Worm (Caenorhabditis elegans) whole organism, L3 larva: Measurements from ENCODE around the gene smut-1.

Source experiments
- ZK546.5 ChIP-seq: sonication (generic microtip); optimal IDR thresholded peaks from 2 replicates; lab custom pipeline; 2017; ENCODE audit warnings: missing biosample characterization, missing genetic modification characterization
- aly-2 ChIP-seq: fragments of 150-350 bp; optimal IDR thresholded peaks from 2 replicates; lab custom pipeline; 2014; ENCODE audit warnings: missing biosample characterization, missing genetic modification characterization
- ceh-9 ChIP-seq: sonication (generic microtip); optimal IDR thresholded peaks from 2 replicates; lab custom pipeline; 2018; ENCODE audit warnings: missing biosample characterization, missing genetic modification characterization
- egl-27 ChIP-seq: sonication (generic microtip); optimal IDR thresholded peaks from 4 replicates; lab custom pipeline; 2017; ENCODE audit warnings: missing biosample characterization, missing genetic modification reagents, missing genetic modification characterization
- elt-1 ChIP-seq: fragments of 150-350 bp; optimal IDR thresholded peaks from 2 replicates; lab custom pipeline; 2014; ENCODE audit warnings: missing biosample characterization, missing genetic modification characterization
- elt-3 ChIP-seq, 3 experiments: fragments of 150-350 bp in 1 of 3; sonication (generic microtip) in 2 of 3; optimal IDR thresholded peaks; 2 replicates in 2 of 3; 4 replicates in 1 of 3; lab custom pipeline; 2014 to 2017; ENCODE audit warnings: missing biosample characterization in 3 of 3, missing genetic modification characterization in 3 of 3
- nhr-11 ChIP-seq: fragments of 150-350 bp; optimal IDR thresholded peaks from 2 replicates; lab custom pipeline; 2014; ENCODE audit warnings: missing biosample characterization, missing genetic modification characterization
- nhr-25 ChIP-seq: sonication (generic microtip); optimal IDR thresholded peaks from 2 replicates; lab custom pipeline; 2017; ENCODE audit warnings: missing biosample characterization, missing genetic modification characterization
- nhr-67 ChIP-seq: fragments of 150-350 bp; optimal IDR thresholded peaks from 2 replicates; lab custom pipeline; 2014; ENCODE audit warnings: missing biosample characterization, missing genetic modification characterization
- nhr-77 ChIP-seq: fragments of 150-350 bp; optimal IDR thresholded peaks from 2 replicates; lab custom pipeline; 2014; ENCODE audit warnings: missing biosample characterization, missing genetic modification characterization
- pha-4 ChIP-seq: fragments of 150-350 bp; optimal IDR thresholded peaks from 2 replicates; lab custom pipeline; 2014; ENCODE audit warnings: missing biosample characterization, missing genetic modification reagents, missing genetic modification characterization
- pqm-1 ChIP-seq: fragments of 150-350 bp; optimal IDR thresholded peaks from 2 replicates; lab custom pipeline; 2017; ENCODE audit warnings: missing biosample characterization, missing genetic modification characterization, inconsistent platforms
- unc-62 ChIP-seq: fragments of 150-350 bp; sonication (generic microtip); optimal IDR thresholded peaks from 4 replicates; lab custom pipeline; 2014; ENCODE audit warnings: missing biosample characterization, missing genetic modification reagents, missing genetic modification characterization
- ztf-11 ChIP-seq: fragments of 150-350 bp; optimal IDR thresholded peaks from 2 replicates; lab custom pipeline; 2014; ENCODE audit warnings: missing biosample characterization, missing genetic modification characterization
- ztf-4 ChIP-seq: fragments of 150-350 bp; optimal IDR thresholded peaks from 2 replicates; lab custom pipeline; 2014; ENCODE audit warnings: missing biosample characterization, missing genetic modification characterization

Gene smut-1

DNA sequence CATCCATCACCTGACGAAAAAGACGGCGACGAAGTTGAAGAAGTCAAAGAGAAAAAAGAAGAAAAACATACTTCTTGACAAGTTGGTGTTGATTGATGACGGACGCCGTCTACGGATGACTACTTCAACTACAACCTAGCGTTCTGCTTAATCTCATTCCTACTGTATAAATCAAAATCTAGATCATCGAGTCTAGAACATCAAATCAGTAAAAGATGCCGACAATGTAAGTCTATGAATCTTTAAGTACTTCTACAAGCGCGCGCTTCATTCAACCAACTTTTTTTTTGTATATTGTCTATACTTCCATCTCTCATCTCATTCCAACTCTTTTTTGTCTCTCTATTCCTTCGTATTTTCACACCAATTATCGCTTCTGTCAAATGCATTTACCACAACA, 38.5 kb downstream of the smut-1 start:
- no peak for TF ChIP-seq pqm-1
- TF ChIP-seq nhr-67: no peak
- no peak for TF ChIP-seq ZK546.5 (tag; lab: Kevin White, UChicago)
- no peak for TF ChIP-seq nhr-25 (tag; lab: Kevin White, UChicago)
- no peak for TF ChIP-seq elt-1 (tag; lab: Kevin White, UChicago)
- no peak for TF ChIP-seq ceh-9
- no peak for TF ChIP-seq aly-2 (tag; lab: Kevin White, UChicago)
- no peak for TF ChIP-seq ztf-4 (tag; lab: Kevin White, UChicago)
- TF ChIP-seq nhr-11 (tag; lab: Kevin White, UChicago): no peak
- no peak for TF ChIP-seq ztf-11 (tag; lab: Kevin White, UChicago)
- TF ChIP-seq pha-4 (tag; lab: Kevin White, UChicago): no peak
- TF ChIP-seq unc-62 (GFP tag; lab: Kevin White, UChicago): no peak
- TF ChIP-seq nhr-77 (tag; lab: Kevin White, UChicago): no peak

DNA sequence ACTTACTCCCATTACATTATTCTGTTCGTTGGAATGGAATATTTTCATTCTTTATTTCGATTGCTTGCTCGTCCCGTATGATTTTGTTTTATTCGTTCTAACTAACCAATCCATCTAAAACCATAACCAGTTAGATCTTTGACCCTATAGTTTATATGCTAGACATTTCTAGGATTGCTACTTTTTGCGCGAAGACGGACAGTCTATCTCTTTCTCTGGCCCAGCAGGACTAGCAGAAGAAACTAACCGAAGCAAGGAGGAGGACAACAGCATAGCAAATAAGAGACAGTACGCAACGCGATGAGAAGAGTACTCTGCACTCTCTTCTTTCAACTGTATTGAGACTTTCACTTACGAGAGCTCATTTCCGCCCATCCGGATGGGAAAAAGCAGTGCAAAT, 41.3 kb downstream of the smut-1 start:
- TF ChIP-seq egl-27 (tag; lab: Kevin White, UChicago) (no peak), elt-3 (tag; optimal IDR thresholded peaks at IDR 0.05; lab: Kevin White, UChicago) (no peak), pha-4 (tag; lab: Kevin White, UChicago) (peak; percentile 2), ceh-9 (no peak), ztf-11 (tag; lab: Kevin White, UChicago) (no peak)
